Fruit fly (Drosophila melanogaster): Measurements from ENCODE around the gene meru.

dm6 chr3L:15834877-15835555, 8.8 kb downstream of the meru start, which contains the start of gene CG18081:
- TF ChIP-seq psq (optimal IDR thresholded peaks at IDR 0.05): no peak
- no peak for TF ChIP-seq CG8478 (optimal IDR thresholded peaks at IDR 0.05)
- no peak for TF ChIP-seq EcR (GFP tag; optimal IDR thresholded peaks at IDR 0.05)
- no peak for TF ChIP-seq Dll (optimal IDR thresholded peaks at IDR 0.05)
- no peak for TF ChIP-seq usp (GFP tag; optimal IDR thresholded peaks at IDR 0.05)
- no peak for TF ChIP-seq pan (optimal IDR thresholded peaks at IDR 0.05)

Measured in whole organism.